Fruit fly (Drosophila melanogaster): ENCODE results near the gene Snmp1.

dm6 chr3R:21186606-21187393, 18.8 kb upstream of the Snmp1 start:
- no peak for TF ChIP-seq ash1 (GFP tag; optimal IDR thresholded peaks at IDR 0.05)
- peak; percentile 24 for TF ChIP-seq CG10462 (GFP tag; optimal IDR thresholded peaks at IDR 0.05)
- TF ChIP-seq lola (GFP tag; optimal IDR thresholded peaks at IDR 0.05), result peak in 1 of 3 experiments; percentile 59
- TF ChIP-seq da (GFP tag; optimal IDR thresholded peaks at IDR 0.05), result no peak
